Worm (Caenorhabditis elegans) whole organism, mixed stage, embryonic: ENCODE results near the gene gpa-1.

ENCODE experiments used
- M03D4.4 ChIP-seq: sonication (generic microtip); optimal IDR thresholded peaks from 2 replicates; lab custom pipeline; 2017; ENCODE audit warnings: mild to moderate bottlenecking, missing genetic modification characterization, missing compliant biosample characterization
- bed-3 ChIP-seq: fragments of 200-800 bp; sonication (Bioruptor generic); optimal IDR thresholded peaks from 3 replicates; lab custom pipeline; 2018; ENCODE audit warnings: mild to moderate bottlenecking, missing genetic modification characterization, moderate library complexity, missing compliant biosample characterization
- blmp-1 ChIP-seq: fragments of 150-350 bp; optimal IDR thresholded peaks from 2 replicates; lab custom pipeline; 2014; ENCODE audit warnings: missing biosample characterization, missing genetic modification characterization
- ceh-39 ChIP-seq: fragments of 150-350 bp; optimal IDR thresholded peaks from 2 replicates; lab custom pipeline; 2014; ENCODE audit warnings: missing biosample characterization, missing genetic modification characterization
- ceh-43 ChIP-seq: fragments of 200-800 bp; sonication (Bioruptor generic); optimal IDR thresholded peaks from 2 replicates; lab custom pipeline; 2018; ENCODE audit warnings: mild to moderate bottlenecking, missing genetic modification characterization, moderate library complexity, missing compliant biosample characterization
- ceh-83 ChIP-seq: fragments of 200-800 bp; sonication (Bioruptor generic); optimal IDR thresholded peaks from 2 replicates; lab custom pipeline; 2018; ENCODE audit warnings: mild to moderate bottlenecking, missing genetic modification characterization, missing compliant biosample characterization
- ces-1 ChIP-seq: fragments of 150-350 bp; optimal IDR thresholded peaks from 2 replicates; lab custom pipeline; 2014; ENCODE audit warnings: missing biosample characterization, missing genetic modification reagents, missing genetic modification characterization
- drap-1 ChIP-seq: fragments of 200-800 bp; sonication (Bioruptor generic); optimal IDR thresholded peaks from 3 replicates; lab custom pipeline; 2018; ENCODE audit warnings: mild to moderate bottlenecking, missing genetic modification characterization, missing compliant biosample characterization
- elt-1 ChIP-seq: sonication (generic microtip); optimal IDR thresholded peaks from 2 replicates; lab custom pipeline; 2017; ENCODE audit warnings: missing genetic modification characterization, mild to moderate bottlenecking, missing compliant biosample characterization, antibody characterized with exemption, moderate library complexity, borderline replicate concordance; ENCODE audit not compliant: insufficient read depth
- flh-1 ChIP-seq: fragments of 200-800 bp; sonication (Bioruptor generic); optimal IDR thresholded peaks from 2 replicates; lab custom pipeline; 2018; ENCODE audit warnings: mild to moderate bottlenecking, missing genetic modification characterization, moderate library complexity, missing compliant biosample characterization
- ham-2 ChIP-seq: fragments of 200-800 bp; sonication (Bioruptor generic); optimal IDR thresholded peaks from 2 replicates; lab custom pipeline; 2018; ENCODE audit warnings: mild to moderate bottlenecking, missing genetic modification characterization, missing compliant biosample characterization
- hlh-1 ChIP-seq: fragments of 150-350 bp; optimal IDR thresholded peaks from 2 replicates; lab custom pipeline; 2014; ENCODE audit warnings: missing biosample characterization, missing genetic modification reagents, missing genetic modification characterization
- lin-32 ChIP-seq: fragments of 200-800 bp; sonication (Bioruptor generic); optimal IDR thresholded peaks from 2 replicates; lab custom pipeline; 2018; ENCODE audit warnings: mild to moderate bottlenecking, missing genetic modification characterization, missing compliant biosample characterization
- lsy-2 ChIP-seq: fragments of 150-350 bp; optimal IDR thresholded peaks from 2 replicates; lab custom pipeline; 2014; ENCODE audit warnings: missing biosample characterization, missing genetic modification characterization
- mab-5 ChIP-seq: fragments of 150-350 bp; optimal IDR thresholded peaks from 2 replicates; lab custom pipeline; 2014; ENCODE audit warnings: missing biosample characterization, missing genetic modification characterization
- mep-1 ChIP-seq: fragments of 150-350 bp; optimal IDR thresholded peaks from 2 replicates; lab custom pipeline; 2017; ENCODE audit warnings: missing biosample characterization, missing genetic modification reagents, missing genetic modification characterization, inconsistent platforms
- mls-2 ChIP-seq: sonication (generic microtip); optimal IDR thresholded peaks from 2 replicates; lab custom pipeline; 2016; ENCODE audit warnings: mild to moderate bottlenecking, missing genetic modification characterization, moderate library complexity, missing compliant biosample characterization
- nhr-12 ChIP-seq: fragments of 150-350 bp; optimal IDR thresholded peaks from 2 replicates; lab custom pipeline; 2014; ENCODE audit warnings: missing biosample characterization, missing genetic modification characterization
- nhr-2 ChIP-seq: fragments of 150-350 bp; optimal IDR thresholded peaks from 2 replicates; lab custom pipeline; 2014; ENCODE audit warnings: missing biosample characterization, missing genetic modification characterization
- nhr-237 ChIP-seq: fragments of 150-350 bp; optimal IDR thresholded peaks from 2 replicates; lab custom pipeline; 2014; ENCODE audit warnings: missing biosample characterization, missing genetic modification characterization
- nhr-28 ChIP-seq: fragments of 150-350 bp; optimal IDR thresholded peaks from 2 replicates; lab custom pipeline; 2014; ENCODE audit warnings: missing biosample characterization, missing genetic modification characterization
- nhr-76 ChIP-seq: sonication (generic microtip); optimal IDR thresholded peaks from 2 replicates; lab custom pipeline; 2017; ENCODE audit warnings: missing biosample characterization, missing genetic modification characterization
- pha-4 ChIP-seq: fragments of 150-350 bp; optimal IDR thresholded peaks from 2 replicates; lab custom pipeline; 2018; ENCODE audit warnings: missing biosample characterization, missing genetic modification reagents, missing genetic modification characterization
- sem-2 ChIP-seq: fragments of 200-800 bp; sonication (Bioruptor generic); optimal IDR thresholded peaks from 2 replicates; lab custom pipeline; 2018; ENCODE audit warnings: mild to moderate bottlenecking, missing genetic modification characterization, missing compliant biosample characterization
- snpc-4 ChIP-seq: fragments of 150-350 bp; optimal IDR thresholded peaks from 2 replicates; lab custom pipeline; 2014; ENCODE audit warnings: missing biosample characterization, missing genetic modification characterization
- sptf-1 ChIP-seq: sonication (generic microtip); optimal IDR thresholded peaks from 2 replicates; lab custom pipeline; 2017; ENCODE audit warnings: mild to moderate bottlenecking, missing genetic modification characterization, moderate library complexity, missing compliant biosample characterization
- tbx-8 ChIP-seq: fragments of 200-800 bp; sonication (Bioruptor generic); optimal IDR thresholded peaks from 2 replicates; lab custom pipeline; 2018; ENCODE audit warnings: mild to moderate bottlenecking, missing genetic modification characterization, moderate library complexity, missing compliant biosample characterization
- unc-120 ChIP-seq: sonication (generic microtip); optimal IDR thresholded peaks from 2 replicates; lab custom pipeline; 2017; ENCODE audit warnings: missing genetic modification characterization, missing compliant biosample characterization; ENCODE audit not compliant: poor library complexity, severe bottlenecking
- unc-39 ChIP-seq: fragments of 150-350 bp; optimal IDR thresholded peaks from 2 replicates; lab custom pipeline; 2014; ENCODE audit warnings: missing biosample characterization, missing genetic modification characterization
- unc-62 ChIP-seq: fragments of 150-350 bp; optimal IDR thresholded peaks from 2 replicates; lab custom pipeline; 2014; ENCODE audit warnings: missing biosample characterization, missing genetic modification reagents, missing genetic modification characterization
- ztf-11 ChIP-seq: fragments of 150-350 bp; optimal IDR thresholded peaks from 2 replicates; lab custom pipeline; 2014; ENCODE audit warnings: missing biosample characterization, missing genetic modification characterization

Gene gpa-1

ce11 chrV:11156589-11156988, 20.9 kb downstream of the gpa-1 start:
- TF ChIP-seq M03D4.4 (tag; lab: Kevin White, UChicago) (no peak), unc-62 (no peak), unc-39 (tag; lab: Kevin White, UChicago) (no peak), nhr-12 (tag; lab: Kevin White, UChicago) (no peak), hlh-1 (no peak), unc-120 (tag; lab: Kevin White, UChicago) (no peak), ces-1 (GFP tag; lab: Kevin White, UChicago) (no peak)

DNA sequence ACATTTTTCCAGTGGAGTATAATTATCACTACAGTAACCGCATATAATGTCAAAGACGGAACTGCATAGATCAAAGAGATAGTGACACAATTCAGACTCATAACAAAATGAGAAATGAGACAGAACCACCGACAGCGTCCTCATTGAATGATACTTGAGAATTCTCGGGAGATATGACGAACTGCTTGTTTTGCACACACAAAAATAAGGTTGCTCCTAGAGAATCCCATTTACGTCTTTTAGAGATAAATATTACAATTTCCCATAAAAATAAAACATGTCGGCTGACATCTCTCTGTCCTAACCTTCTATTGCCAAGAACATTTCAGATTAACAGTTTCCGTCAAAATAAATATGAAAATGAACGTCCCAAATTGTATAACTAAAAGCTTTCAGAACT, 21.9 kb downstream of the gpa-1 start, which contains the start of gene srg-38:
Gene srg-38 (minus strand): TSS at position 101 of the 400 bp plus-strand sequence.
- TF ChIP-seq sptf-1 (tag; lab: Kevin White, UChicago) (no peak), ceh-39 (no peak), mep-1 (no peak), elt-1 (tag; lab: Kevin White, UChicago) (no peak), unc-120 (tag; lab: Kevin White, UChicago) (no peak), snpc-4 (no peak), lsy-2 (no peak)
- TF ChIP-seq, all 35 proteins: peak for 0

- TF ChIP-seq nhr-28 (tag; lab: Kevin White, UChicago) (no peak), ztf-11 (tag; lab: Kevin White, UChicago) (no peak), nhr-2 (no peak), mab-5 (tag; lab: Kevin White, UChicago) (no peak), pha-4 (tag; lab: Kevin White, UChicago) (no peak), ceh-43 (GFP tag; lab: Kevin White, UChicago) (no peak), drap-1 (GFP tag; lab: Kevin White, UChicago) (no peak), ceh-83 (no peak), bed-3 (GFP tag; lab: Kevin White, UChicago) (no peak), tbx-8 (GFP tag; lab: Kevin White, UChicago) (no peak), unc-39 (tag; lab: Kevin White, UChicago) (no peak), ceh-39 (no peak), nhr-12 (tag; lab: Kevin White, UChicago) (no peak), mls-2 (tag; lab: Kevin White, UChicago) (no peak), sem-2 (GFP tag; lab: Kevin White, UChicago) (no peak), lsy-2 (no peak), blmp-1 (tag; lab: Kevin White, UChicago) (no peak)
Observed at ce11 chrV:11152333-11152732, 25.1 kb downstream of the gpa-1 start, which contains the start of gene srg-39. Gene srg-39, minus strand, starts transcription at chrV:11152433.

- no peak for TF ChIP-seq snpc-4
- no peak for TF ChIP-seq ceh-83
- TF ChIP-seq ham-2 (GFP tag; lab: Kevin White, UChicago), result no peak
- no peak for TF ChIP-seq sem-2 (GFP tag; lab: Kevin White, UChicago)
- TF ChIP-seq flh-1, result no peak
- no peak for TF ChIP-seq nhr-76 (tag; lab: Kevin White, UChicago)
- no peak for TF ChIP-seq ces-1 (GFP tag; lab: Kevin White, UChicago)
- TF ChIP-seq drap-1 (GFP tag; lab: Kevin White, UChicago), result no peak
- TF ChIP-seq sptf-1 (tag; lab: Kevin White, UChicago), result no peak
Observed at ce11 chrV:11149405-11149804, 28.1 kb downstream of the gpa-1 start, which contains the start of gene T19C4.1. Gene T19C4.1, plus strand, starts transcription at chrV:11149705.

- peak; percentile 22 for TF ChIP-seq blmp-1 (tag; lab: Kevin White, UChicago)
- TF ChIP-seq nhr-2, result no peak
Observed at ce11 chrV:11148971-11149370, 28.5 kb downstream of the gpa-1 start.

DNA sequence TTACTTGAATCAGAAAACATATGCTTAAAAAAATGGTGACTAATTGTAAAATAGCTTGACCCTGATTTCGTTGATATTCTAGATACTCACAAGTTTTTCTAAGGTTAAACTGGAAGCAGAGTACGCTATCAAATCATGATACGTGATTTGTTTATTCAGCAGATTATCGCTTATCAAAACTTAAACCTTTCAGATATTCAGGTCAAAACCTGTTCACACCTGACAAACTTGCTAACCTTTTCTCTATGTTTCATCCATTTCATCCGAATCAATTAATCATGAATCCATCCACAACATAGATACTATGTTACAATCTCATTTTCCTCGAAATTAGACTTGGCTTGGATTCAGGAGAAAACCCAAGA, 29.7 kb downstream of the gpa-1 start:
- TF ChIP-seq nhr-237 (tag; lab: Kevin White, UChicago) (peak; percentile 16), lin-32 (no peak)
- TF ChIP-seq, all 35 proteins: peak for 1
